Worm (Caenorhabditis elegans) whole organism, late embryonic: ENCODE measurements around the gene attf-2.

Source experiments
- C38D4.7 ChIP-seq: fragments of 200-800 bp; sonication (Bioruptor generic); optimal IDR thresholded peaks from 2 replicates; lab custom pipeline; 2018; ENCODE audit warnings: mild to moderate bottlenecking, missing genetic modification characterization, moderate library complexity, missing compliant biosample characterization
- K02D7.2 ChIP-seq: sonication (generic microtip); optimal IDR thresholded peaks from 2 replicates; lab custom pipeline; 2017; ENCODE audit warnings: mild to moderate bottlenecking, missing genetic modification characterization, missing compliant biosample characterization
- K09A11.1 ChIP-seq: sonication (generic microtip); optimal IDR thresholded peaks from 2 replicates; lab custom pipeline; 2017; ENCODE audit warnings: antibody characterized with exemption, mild to moderate bottlenecking, missing genetic modification characterization, missing compliant biosample characterization; ENCODE audit not compliant: insufficient read depth
- T23F11.4 ChIP-seq: fragments of 200-800 bp; sonication (Bioruptor generic); optimal IDR thresholded peaks from 2 replicates; lab custom pipeline; 2018; ENCODE audit warnings: mild to moderate bottlenecking, missing genetic modification characterization, missing compliant biosample characterization
- ahr-1 ChIP-seq: sonication (generic microtip); optimal IDR thresholded peaks from 2 replicates; lab custom pipeline; 2016; ENCODE audit warnings: missing genetic modification characterization, missing compliant biosample characterization
- ceh-18 ChIP-seq: sonication (generic microtip); optimal IDR thresholded peaks from 2 replicates; lab custom pipeline; 2016; ENCODE audit warnings: missing genetic modification characterization, missing compliant biosample characterization
- ceh-2 ChIP-seq: sonication (generic microtip); optimal IDR thresholded peaks from 2 replicates; lab custom pipeline; 2016; ENCODE audit warnings: missing genotype, missing genetic modification characterization, missing compliant biosample characterization
- ceh-24 ChIP-seq: sonication (generic microtip); optimal IDR thresholded peaks from 2 replicates; lab custom pipeline; 2016; ENCODE audit warnings: mild to moderate bottlenecking, missing genetic modification characterization, missing compliant biosample characterization
- ceh-30 ChIP-seq: fragments of 150-350 bp; optimal IDR thresholded peaks from 2 replicates; lab custom pipeline; 2014; ENCODE audit warnings: missing biosample characterization, missing genetic modification characterization
- ceh-31 ChIP-seq: sonication (generic microtip); optimal IDR thresholded peaks from 2 replicates; lab custom pipeline; 2016; ENCODE audit warnings: missing genetic modification characterization, missing compliant biosample characterization
- ceh-34 ChIP-seq: sonication (generic microtip); optimal IDR thresholded peaks from 2 replicates; lab custom pipeline; 2016; ENCODE audit warnings: mild to moderate bottlenecking, missing genetic modification characterization, missing compliant biosample characterization
- ceh-45 ChIP-seq: fragments of 200-800 bp; sonication (Bioruptor generic); IDR thresholded peaks from 2 replicates; pipeline ENCODE4 v1.3.6; 2022; ENCODE audit warnings: missing genetic modification reagents, missing genetic modification characterization, missing compliant biosample characterization
- ceh-6 ChIP-seq: fragments of 200-800 bp; sonication (Bioruptor generic); optimal IDR thresholded peaks from 2 replicates; lab custom pipeline; 2018; ENCODE audit warnings: mild to moderate bottlenecking, missing genetic modification characterization, missing compliant biosample characterization
- ceh-9 ChIP-seq: sonication (generic microtip); optimal IDR thresholded peaks from 2 replicates; lab custom pipeline; 2016; ENCODE audit warnings: mild to moderate bottlenecking, missing genetic modification characterization, inconsistent platforms, missing compliant biosample characterization
- che-1 ChIP-seq: sonication (generic microtip); optimal IDR thresholded peaks from 2 replicates; lab custom pipeline; 2016; ENCODE audit warnings: mild to moderate bottlenecking, missing genetic modification characterization, missing compliant biosample characterization
- dmd-4 ChIP-seq: sonication (generic microtip); optimal IDR thresholded peaks from 2 replicates; lab custom pipeline; 2016; ENCODE audit warnings: borderline replicate concordance, missing genetic modification characterization, missing compliant biosample characterization
- dve-1 ChIP-seq: sonication (generic microtip); optimal IDR thresholded peaks from 2 replicates; lab custom pipeline; 2017; ENCODE audit warnings: antibody characterized with exemption, mild to moderate bottlenecking, missing genetic modification characterization, missing compliant biosample characterization
- elt-2 ChIP-seq: sonication (generic microtip); optimal IDR thresholded peaks from 2 replicates; lab custom pipeline; 2016; ENCODE audit warnings: missing genetic modification reagents, missing genetic modification characterization, missing compliant biosample characterization
- elt-4 ChIP-seq: sonication (generic microtip); optimal IDR thresholded peaks from 2 replicates; lab custom pipeline; 2016; ENCODE audit warnings: missing genetic modification characterization, missing compliant biosample characterization
- fax-1 ChIP-seq: sonication (generic microtip); optimal IDR thresholded peaks from 2 replicates; lab custom pipeline; 2016; ENCODE audit warnings: missing genotype, missing genetic modification characterization, missing compliant biosample characterization
- fkh-6 ChIP-seq: sonication (generic microtip); optimal IDR thresholded peaks from 2 replicates; lab custom pipeline; 2016; ENCODE audit warnings: missing genetic modification characterization, missing compliant biosample characterization
- gmeb-2 ChIP-seq: sonication (generic microtip); optimal IDR thresholded peaks from 2 replicates; lab custom pipeline; 2016; ENCODE audit warnings: missing genetic modification characterization, inconsistent platforms, missing compliant biosample characterization
- hlh-13 ChIP-seq: fragments of 200-800 bp; sonication (Bioruptor generic); optimal IDR thresholded peaks from 2 replicates; lab custom pipeline; 2018; ENCODE audit warnings: mild to moderate bottlenecking, missing genetic modification characterization, missing compliant biosample characterization
- hlh-30 ChIP-seq: sonication (generic microtip); optimal IDR thresholded peaks from 2 replicates; lab custom pipeline; 2017; ENCODE audit warnings: antibody characterized with exemption, missing genetic modification characterization, missing compliant biosample characterization; ENCODE audit not compliant: insufficient read depth
- hlh-8 ChIP-seq: sonication (generic microtip); optimal IDR thresholded peaks from 2 replicates; lab custom pipeline; 2016; ENCODE audit warnings: missing genotype, missing genetic modification characterization, missing compliant biosample characterization
- mec-3 ChIP-seq: sonication (generic microtip); optimal IDR thresholded peaks from 2 replicates; lab custom pipeline; 2016; ENCODE audit warnings: borderline replicate concordance, missing genetic modification characterization, missing compliant biosample characterization
- nhr-11 ChIP-seq: fragments of 150-350 bp; optimal IDR thresholded peaks from 2 replicates; lab custom pipeline; 2014; ENCODE audit warnings: missing biosample characterization, missing genetic modification characterization
- npax-4 ChIP-seq: sonication (generic microtip); optimal IDR thresholded peaks from 2 replicates; lab custom pipeline; 2016; ENCODE audit warnings: missing genetic modification characterization, missing compliant biosample characterization
- pag-3 ChIP-seq: sonication (generic microtip); optimal IDR thresholded peaks from 2 replicates; lab custom pipeline; 2016; ENCODE audit warnings: missing compliant biosample characterization, missing genetic modification characterization, borderline replicate concordance
- pat-9 ChIP-seq: fragments of 200-800 bp; sonication (Bioruptor generic); optimal IDR thresholded peaks from 2 replicates; lab custom pipeline; 2018; ENCODE audit warnings: mild to moderate bottlenecking, missing genetic modification characterization, moderate library complexity, missing compliant biosample characterization
- pax-1 ChIP-seq: fragments of 150-350 bp; optimal IDR thresholded peaks from 2 replicates; lab custom pipeline; 2014; ENCODE audit warnings: missing biosample characterization, missing genetic modification characterization
- pros-1 ChIP-seq: fragments of 150-350 bp; optimal IDR thresholded peaks from 2 replicates; lab custom pipeline; 2014; ENCODE audit warnings: missing biosample characterization, missing genetic modification reagents, missing genetic modification characterization
- ref-2 ChIP-seq: sonication (generic microtip); optimal IDR thresholded peaks from 2 replicates; lab custom pipeline; 2016; ENCODE audit warnings: missing genetic modification characterization, missing compliant biosample characterization
- sox-2 ChIP-seq: fragments of 200-800 bp; sonication (Bioruptor generic); IDR thresholded peaks from 2 replicates; pipeline ENCODE4 v1.3.6; 2022; ENCODE audit warnings: missing genetic modification reagents, missing genetic modification characterization, missing compliant biosample characterization
- sox-4 ChIP-seq: sonication (generic microtip); optimal IDR thresholded peaks from 2 replicates; lab custom pipeline; 2017; ENCODE audit warnings: mild to moderate bottlenecking, missing genetic modification characterization, inconsistent platforms, missing compliant biosample characterization
- syd-9 ChIP-seq: sonication (generic microtip); optimal IDR thresholded peaks from 2 replicates; lab custom pipeline; 2016; ENCODE audit warnings: mild to moderate bottlenecking, missing genetic modification characterization, moderate library complexity, missing compliant biosample characterization
- ttx-3 ChIP-seq: sonication (generic microtip); optimal IDR thresholded peaks from 2 replicates; lab custom pipeline; 2016; ENCODE audit warnings: missing genetic modification reagents, missing genetic modification characterization, missing compliant biosample characterization
- unc-3 ChIP-seq, 2 experiments: fragments of 200-800 bp in 1 of 2; sonication (Bioruptor generic) in 1 of 2; sonication (generic microtip) in 1 of 2; conservative IDR thresholded peaks in 1 of 2; optimal IDR thresholded peaks in 1 of 2; 2 replicates each; pipeline versions ENCODE4 v1.3.6 to Lab custom; 2016 to 2022; ENCODE audit warnings: missing compliant biosample characterization in 2 of 2, missing genetic modification characterization in 2 of 2, missing genetic modification reagents in 1 of 2
- unc-55 ChIP-seq: sonication (generic microtip); optimal IDR thresholded peaks from 2 replicates; lab custom pipeline; 2017; ENCODE audit warnings: missing biosample characterization, missing genetic modification reagents, missing genetic modification characterization
- unc-86 ChIP-seq: sonication (generic microtip); optimal IDR thresholded peaks from 2 replicates; lab custom pipeline; 2016; ENCODE audit warnings: missing genetic modification characterization, missing compliant biosample characterization
- zip-5 ChIP-seq: sonication (generic microtip); optimal IDR thresholded peaks from 2 replicates; lab custom pipeline; 2016; ENCODE audit warnings: missing genetic modification characterization, missing compliant biosample characterization
- ztf-16 ChIP-seq: sonication (generic microtip); optimal IDR thresholded peaks from 2 replicates; lab custom pipeline; 2017; ENCODE audit warnings: missing genetic modification characterization, missing compliant biosample characterization

The attf-2 gene

DNA sequence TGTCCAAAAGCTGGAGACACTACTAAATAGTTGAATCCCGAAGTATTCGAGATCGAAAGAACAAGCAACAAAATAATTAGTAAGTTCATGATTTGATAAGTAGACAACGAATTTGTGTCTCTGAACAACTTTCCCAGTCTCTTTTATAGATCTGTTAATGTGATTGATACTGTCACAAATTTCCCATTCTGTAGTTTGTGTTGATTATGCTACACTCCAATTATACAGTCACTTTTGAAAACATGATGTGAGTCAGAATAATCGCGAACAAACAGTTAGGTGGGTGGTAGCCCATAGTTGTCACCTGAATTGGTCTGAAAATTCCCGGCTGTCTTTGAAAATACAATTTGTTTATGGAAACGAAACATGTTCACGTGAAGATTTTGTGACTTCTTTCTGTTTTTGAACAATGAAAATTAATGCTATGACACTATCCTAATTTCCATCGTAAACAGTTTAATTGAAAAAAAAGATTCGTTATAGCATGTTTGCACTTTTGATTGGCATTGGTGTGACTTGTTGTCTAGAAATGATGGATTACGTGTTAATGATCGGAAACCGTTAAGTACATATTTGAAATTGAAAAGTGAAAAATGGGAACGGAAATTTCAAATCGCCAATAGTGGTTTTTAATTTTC, 32.3 kb downstream of the attf-2 start, which contains the start of gene ugt-41:
ugt-41 (minus strand) TSS at position 119 of the 638 bp plus-strand sequence.
- no peak for TF ChIP-seq ref-2 (tag; lab: Kevin White, UChicago)
- TF ChIP-seq pag-3 (tag; lab: Kevin White, UChicago) = no peak
- no peak for TF ChIP-seq unc-86 (tag; lab: Kevin White, UChicago)
- no peak for TF ChIP-seq ceh-34 (tag; lab: Kevin White, UChicago)
- TF ChIP-seq pros-1 = no peak
- TF ChIP-seq pax-1 (tag; lab: Kevin White, UChicago) = no peak
- TF ChIP-seq che-1 = no peak
- no peak for TF ChIP-seq ceh-6 (GFP tag; lab: Kevin White, UChicago)
- TF ChIP-seq gmeb-2 = no peak
- no peak for TF ChIP-seq hlh-30 (tag; lab: Kevin White, UChicago)
- TF ChIP-seq dmd-4 (tag; lab: Kevin White, UChicago) = no peak
- no peak for TF ChIP-seq fax-1 (tag; lab: Kevin White, UChicago)
- TF ChIP-seq K02D7.2 (tag; lab: Kevin White, UChicago) = no peak
- TF ChIP-seq ceh-2 (tag; lab: Kevin White, UChicago) = no peak
- no peak for TF ChIP-seq ceh-30 (tag; lab: Kevin White, UChicago)
- no peak for TF ChIP-seq ceh-9 (tag; lab: Kevin White, UChicago)
- TF ChIP-seq sox-2 (GFP tag; lab: Robert Waterston, UW) = no peak
- TF ChIP-seq ztf-16 (tag; lab: Kevin White, UChicago) = no peak
- no peak for TF ChIP-seq ceh-24 (tag; lab: Kevin White, UChicago)
- TF ChIP-seq, all 69 proteins: peak for 0

DNA sequence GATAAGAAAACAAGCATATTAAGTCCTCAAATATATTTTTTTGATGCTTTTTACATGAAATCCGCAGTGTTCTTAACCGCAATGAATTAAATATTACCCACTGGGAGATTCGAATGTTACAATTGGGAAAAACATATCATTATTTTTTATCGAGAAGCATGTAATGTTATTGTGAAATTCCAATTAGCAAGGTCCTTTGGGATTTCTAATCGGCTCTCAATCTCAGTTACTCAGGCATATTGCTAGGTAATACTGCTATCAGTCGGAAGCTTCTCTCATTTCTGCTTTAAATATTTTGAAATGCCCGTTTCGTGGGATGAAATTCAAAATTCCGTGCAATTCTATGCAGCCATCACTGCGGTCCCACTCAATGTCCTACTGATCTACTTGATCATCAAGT, 36.5 kb downstream of the attf-2 start, which contains the start of gene str-204:
str-204 (plus strand) TSS at position 301 of the 400 bp plus-strand sequence.
- TF ChIP-seq ttx-3 (no peak), unc-55 (GFP tag; lab: Kevin White, UChicago) (no peak), hlh-13 (GFP tag; lab: Kevin White, UChicago) (no peak), fkh-6 (tag; lab: Kevin White, UChicago) (no peak), ceh-18 (tag; lab: Kevin White, UChicago) (no peak), elt-2 (tag; lab: Kevin White, UChicago) (no peak)

ce11 chrV:7157089-7157488, 38.8 kb downstream of the attf-2 start, which contains the start of gene ugt-39:
Gene ugt-39, plus strand, starts transcription at chrV:7157142.
- TF ChIP-seq mec-3 (tag; lab: Kevin White, UChicago) (no peak), ahr-1 (tag; lab: Kevin White, UChicago) (no peak), elt-4 (tag; lab: Kevin White, UChicago) (no peak), pat-9 (tag; lab: Kevin White, UChicago) (no peak), hlh-8 (tag; lab: Kevin White, UChicago) (no peak), ceh-31 (no peak), npax-4 (tag; lab: Kevin White, UChicago) (no peak), T23F11.4 (GFP tag; lab: Kevin White, UChicago) (no peak), unc-3 (GFP tag; conservative IDR thresholded peaks at IDR 0.05; lab: Robert Waterston, UW) (no peak), unc-3 (tag; optimal IDR thresholded peaks at IDR 0.05; lab: Kevin White, UChicago) (no peak)

DNA sequence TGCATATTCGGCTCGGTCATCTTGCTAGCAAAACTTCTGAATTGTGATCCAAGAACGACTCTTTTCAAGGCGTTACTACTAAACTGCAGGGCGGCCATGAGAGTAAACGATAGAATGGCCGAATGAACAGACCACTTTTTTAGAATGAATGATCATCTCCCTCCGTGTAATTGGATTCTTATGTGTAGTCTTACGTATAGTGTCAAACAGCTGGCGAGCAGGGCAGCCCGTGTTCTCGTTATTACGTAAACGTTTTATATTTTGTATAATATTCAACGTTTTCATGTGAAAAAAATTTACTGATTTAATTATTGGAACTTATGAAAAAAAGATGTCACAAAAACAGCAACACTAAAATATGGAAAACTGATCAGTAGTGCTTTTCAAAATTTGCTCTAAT, 39.9 kb downstream of the attf-2 start, which contains the start of gene F10D2.10:
F10D2.10 (minus strand) TSS at position 101 of the 400 bp plus-strand sequence.
- TF ChIP-seq ahr-1 (tag; lab: Kevin White, UChicago) (no peak), gmeb-2 (no peak), ttx-3 (no peak), ceh-2 (tag; lab: Kevin White, UChicago) (no peak), K02D7.2 (tag; lab: Kevin White, UChicago) (no peak), fkh-6 (tag; lab: Kevin White, UChicago) (no peak), zip-5 (tag; lab: Kevin White, UChicago) (no peak), syd-9 (no peak), sox-4 (tag; lab: Kevin White, UChicago) (no peak), ref-2 (tag; lab: Kevin White, UChicago) (no peak), dve-1 (tag; lab: Kevin White, UChicago) (no peak), elt-2 (tag; lab: Kevin White, UChicago) (no peak), K09A11.1 (tag; lab: Kevin White, UChicago) (no peak), nhr-11 (tag; lab: Kevin White, UChicago) (no peak), C38D4.7 (no peak), pat-9 (tag; lab: Kevin White, UChicago) (no peak), ceh-45 (GFP tag; lab: Robert Waterston, UW) (no peak)
- TF ChIP-seq, all 69 proteins: peak for 0
